Fruit fly (Drosophila melanogaster): ENCODE measurements around the gene Dyrk2.

dm6 chr2L:14179409-14179808, 54.5 kb downstream of the Dyrk2 start:
- TF ChIP-seq CG8301 (tag; optimal IDR thresholded peaks at IDR 0.05) (no peak), CG13204 (GFP tag; optimal IDR thresholded peaks at IDR 0.05) (no peak), CG14655 (GFP tag; optimal IDR thresholded peaks at IDR 0.05) (no peak), Pif1A (GFP tag; optimal IDR thresholded peaks at IDR 0.05) (no peak), CG8159 (tag; optimal IDR thresholded peaks at IDR 0.05) (no peak), CG32121 (GFP tag; IDR thresholded peaks at IDR 0.05) (no peak), Pif1B (GFP tag; optimal IDR thresholded peaks at IDR 0.05) (no peak), CG17806 (tag; optimal IDR thresholded peaks at IDR 0.05) (no peak), Snoo (tag; optimal IDR thresholded peaks at IDR 0.05) (no peak), EcR (GFP tag; optimal IDR thresholded peaks at IDR 0.05) (no peak)

All from whole organism, pupa.